Worm (Caenorhabditis elegans): ENCODE results near the gene F52G3.8.

DNA sequence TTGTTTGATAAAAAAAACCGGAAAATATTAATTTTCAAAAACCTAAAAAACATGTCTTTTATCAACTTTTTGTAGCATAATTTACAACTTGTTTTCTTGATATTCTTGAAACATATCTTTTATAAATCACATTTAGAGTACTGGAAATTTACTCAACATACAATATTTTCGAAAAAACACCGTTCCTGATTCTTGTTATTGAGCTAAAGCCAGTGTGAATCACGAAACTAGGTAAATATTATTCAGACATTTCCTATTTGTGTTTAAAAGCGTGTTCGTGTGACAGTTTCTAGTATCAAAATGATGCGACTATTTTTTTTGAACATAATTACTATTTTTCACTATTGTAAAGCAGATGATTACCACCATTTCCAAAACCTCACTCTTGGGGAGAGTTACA, 29.1 kb downstream of the F52G3.8 start, which contains the start of gene C30E1.4:
- TF ChIP-seq nhr-11 (tag; optimal IDR thresholded peaks at IDR 0.05) (no peak), ceh-82 (tag; optimal IDR thresholded peaks at IDR 0.05) (no peak), nhr-237 (tag; optimal IDR thresholded peaks at IDR 0.05) (no peak), mab-5 (tag; optimal IDR thresholded peaks at IDR 0.05) (no peak), ceh-16 (tag; optimal IDR thresholded peaks at IDR 0.05) (no peak), C34F6.9 (tag; optimal IDR thresholded peaks at IDR 0.05) (no peak), nhr-129 (tag; optimal IDR thresholded peaks at IDR 0.05) (no peak), unc-62 (GFP tag; optimal IDR thresholded peaks at IDR 0.05) (no peak), nhr-12 (tag; optimal IDR thresholded peaks at IDR 0.05) (no peak), lin-11 (tag; optimal IDR thresholded peaks at IDR 0.05) (no peak)
